Worm (Caenorhabditis elegans) whole organism, L2 larva: ENCODE data around the gene C16C8.14.

Source experiments
- C34F6.9 ChIP-seq: fragments of 150-350 bp; optimal IDR thresholded peaks from 2 replicates; lab custom pipeline; 2014; ENCODE audit warnings: missing biosample characterization, missing genetic modification characterization
- F13H6.1 ChIP-seq: sonication (generic microtip); optimal IDR thresholded peaks from 2 replicates; lab custom pipeline; 2016; ENCODE audit warnings: missing genetic modification characterization, missing compliant biosample characterization
- R02D3.7 ChIP-seq: fragments of 150-350 bp; optimal IDR thresholded peaks from 2 replicates; lab custom pipeline; 2014; ENCODE audit warnings: missing biosample characterization, missing genetic modification characterization
- Y55F3AM.14 ChIP-seq: fragments of 200-800 bp; sonication (Bioruptor generic); optimal IDR thresholded peaks from 2 replicates; lab custom pipeline; 2018; ENCODE audit warnings: mild to moderate bottlenecking, missing genetic modification characterization, missing compliant biosample characterization
- alr-1 ChIP-seq: fragments of 150-350 bp; optimal IDR thresholded peaks from 2 replicates; lab custom pipeline; 2014; ENCODE audit warnings: missing biosample characterization, missing genetic modification characterization
- ama-1 ChIP-seq: fragments of 150-350 bp; optimal IDR thresholded peaks from 2 replicates; lab custom pipeline; 2018; ENCODE audit warnings: inconsistent platforms
- blmp-1 ChIP-seq: sonication (generic microtip); optimal IDR thresholded peaks from 2 replicates; lab custom pipeline; 2017; ENCODE audit warnings: missing genetic modification characterization, mild to moderate bottlenecking, missing compliant biosample characterization, antibody characterized with exemption, moderate library complexity; ENCODE audit not compliant: insufficient read depth
- ceh-16 ChIP-seq: fragments of 150-350 bp; optimal IDR thresholded peaks from 2 replicates; lab custom pipeline; 2014; ENCODE audit warnings: missing biosample characterization, missing genetic modification characterization
- crh-2 ChIP-seq: sonication (generic microtip); optimal IDR thresholded peaks from 2 replicates; lab custom pipeline; 2017; ENCODE audit warnings: missing biosample characterization, missing genetic modification characterization
- egl-27 ChIP-seq: sonication (generic microtip); optimal IDR thresholded peaks from 3 replicates; lab custom pipeline; 2017; ENCODE audit warnings: missing biosample characterization, missing genetic modification reagents, missing genetic modification characterization
- lin-11 ChIP-seq: fragments of 150-350 bp; sonication (generic microtip); optimal IDR thresholded peaks from 2 replicates; lab custom pipeline; 2014; ENCODE audit warnings: missing biosample characterization, missing genetic modification characterization, inconsistent platforms, mixed read lengths
- lin-13 ChIP-seq: fragments of 150-350 bp; optimal IDR thresholded peaks from 2 replicates; lab custom pipeline; 2014; ENCODE audit warnings: missing biosample characterization, missing genetic modification reagents, missing genetic modification characterization
- lin-39 ChIP-seq: fragments of 150-350 bp; optimal IDR thresholded peaks from 2 replicates; lab custom pipeline; 2014; ENCODE audit warnings: missing biosample characterization, missing genetic modification reagents, missing genetic modification characterization
- lsy-2 ChIP-seq, 2 experiments: fragments of 150-350 bp in 1 of 2; sonication (generic microtip) in 1 of 2; optimal IDR thresholded peaks; 2 replicates each; lab custom pipeline; 2014 to 2017; ENCODE audit warnings: missing biosample characterization in 2 of 2, missing genetic modification characterization in 2 of 2
- mab-5 ChIP-seq: fragments of 150-350 bp; optimal IDR thresholded peaks from 2 replicates; lab custom pipeline; 2014; ENCODE audit warnings: missing biosample characterization, missing genetic modification characterization
- mbf-1 ChIP-seq: sonication (generic microtip); optimal IDR thresholded peaks from 2 replicates; lab custom pipeline; 2017; ENCODE audit warnings: missing biosample characterization, missing genetic modification characterization
- mdl-1 ChIP-seq, 2 experiments: fragments of 150-350 bp in 1 of 2; sonication (generic microtip) in 1 of 2; optimal IDR thresholded peaks; 2 replicates each; lab custom pipeline; 2017; ENCODE audit warnings: missing biosample characterization in 2 of 2, missing genetic modification characterization in 2 of 2
- nhr-10 ChIP-seq: sonication (generic microtip); optimal IDR thresholded peaks from 2 replicates; lab custom pipeline; 2017; ENCODE audit warnings: missing biosample characterization, missing genetic modification characterization
- nhr-21 ChIP-seq: fragments of 150-350 bp; optimal IDR thresholded peaks from 2 replicates; lab custom pipeline; 2014; ENCODE audit warnings: missing biosample characterization, missing genetic modification characterization
- nhr-23 ChIP-seq: fragments of 150-350 bp; optimal IDR thresholded peaks from 2 replicates; lab custom pipeline; 2014; ENCODE audit warnings: missing biosample characterization, missing genetic modification reagents, missing genetic modification characterization
- nhr-237 ChIP-seq: fragments of 150-350 bp; optimal IDR thresholded peaks from 2 replicates; lab custom pipeline; 2014; ENCODE audit warnings: missing biosample characterization, missing genetic modification characterization
- peb-1 ChIP-seq: fragments of 150-350 bp; optimal IDR thresholded peaks from 2 replicates; lab custom pipeline; 2014; ENCODE audit warnings: missing biosample characterization, missing genetic modification characterization
- sma-3 ChIP-seq: sonication (generic microtip); optimal IDR thresholded peaks from 2 replicates; lab custom pipeline; 2016; ENCODE audit warnings: missing genetic modification reagents, missing genetic modification characterization, missing compliant biosample characterization
- sma-9 ChIP-seq, 2 experiments: fragments of 150-350 bp in 1 of 2; sonication (generic microtip) in 1 of 2; optimal IDR thresholded peaks; 2 replicates each; lab custom pipeline; 2014 to 2016; ENCODE audit warnings: missing genetic modification characterization in 2 of 2, mild to moderate bottlenecking in 1 of 2, missing biosample characterization in 1 of 2, missing compliant biosample characterization in 1 of 2, missing genetic modification reagents in 1 of 2, moderate library complexity in 1 of 2
- snpc-4 ChIP-seq: fragments of 150-350 bp; optimal IDR thresholded peaks from 2 replicates; lab custom pipeline; 2014; ENCODE audit warnings: missing biosample characterization, missing genetic modification characterization
- unc-39 ChIP-seq: fragments of 150-350 bp; optimal IDR thresholded peaks from 2 replicates; lab custom pipeline; 2014; ENCODE audit warnings: missing biosample characterization, missing genetic modification characterization
- unc-55 ChIP-seq: fragments of 150-350 bp; sonication (generic microtip); optimal IDR thresholded peaks from 3 replicates; lab custom pipeline; 2014; ENCODE audit warnings: missing biosample characterization, missing genetic modification reagents, missing genetic modification characterization
- unc-62 ChIP-seq: fragments of 150-350 bp; optimal IDR thresholded peaks from 2 replicates; lab custom pipeline; 2014; ENCODE audit warnings: missing biosample characterization, missing genetic modification reagents, missing genetic modification characterization
- zag-1 ChIP-seq: fragments of 150-350 bp; optimal IDR thresholded peaks from 2 replicates; lab custom pipeline; 2014; ENCODE audit warnings: missing biosample characterization, missing genetic modification characterization
- ztf-1 ChIP-seq: fragments of 200-800 bp; sonication (Bioruptor generic); conservative IDR thresholded peaks from 2 replicates; pipeline ENCODE4 v1.3.6; 2022; ENCODE audit warnings: missing genetic modification characterization, missing compliant biosample characterization
- ztf-4 ChIP-seq: fragments of 150-350 bp; optimal IDR thresholded peaks from 2 replicates; lab custom pipeline; 2014; ENCODE audit warnings: missing biosample characterization, missing genetic modification characterization

Gene C16C8.14

DNA sequence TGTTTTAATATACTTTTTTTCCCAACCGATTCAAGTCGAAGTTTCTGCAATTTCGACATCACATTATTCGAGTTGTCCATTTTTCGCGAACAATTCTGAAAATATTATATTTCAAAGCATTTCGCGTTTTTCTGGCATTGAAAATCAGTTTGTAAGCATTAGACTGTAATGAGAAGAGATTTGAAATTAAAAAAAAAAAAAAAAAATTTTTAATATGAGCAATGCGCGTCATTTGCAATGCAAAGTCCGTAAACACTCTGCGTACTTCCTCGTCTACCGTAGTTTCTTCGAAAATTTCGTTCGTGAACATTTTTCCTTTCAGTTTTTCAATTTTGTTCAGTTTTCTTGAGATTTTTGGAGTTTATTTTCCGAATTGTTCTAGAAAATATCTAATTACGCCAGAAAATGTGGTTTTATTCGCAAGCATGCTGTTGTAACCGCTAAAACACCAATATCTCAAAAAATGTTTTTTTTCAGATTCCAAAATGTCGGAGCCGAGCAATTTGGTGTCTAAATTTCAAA lies 4.3 kb upstream of the C16C8.14 start, which contains the start of the genes C16C8.5 and C16C8.16:
Gene C16C8.5, minus strand, starts transcription at position 101 of the 522 bp plus-strand sequence.
Gene C16C8.16, plus strand, starts transcription at position 472 of the 522 bp plus-strand sequence.
- TF ChIP-seq lin-39 (tag; lab: Kevin White, UChicago): no peak
- no peak for TF ChIP-seq ztf-4 (tag; lab: Kevin White, UChicago)
- no peak for TF ChIP-seq sma-9 (GFP tag; optimal IDR thresholded peaks at IDR 0.05; lab: Kevin White, UChicago)
- TF ChIP-seq sma-9 (tag; optimal IDR thresholded peaks at IDR 0.05; lab: Kevin White, UChicago): no peak
- TF ChIP-seq mdl-1 (tag; optimal IDR thresholded peaks at IDR 0.05; lab: Kevin White, UChicago): no peak
- no peak for TF ChIP-seq peb-1 (tag; lab: Kevin White, UChicago)
- TF ChIP-seq zag-1 (tag; lab: Kevin White, UChicago): no peak
- no peak for TF ChIP-seq alr-1 (tag; lab: Kevin White, UChicago)
- TF ChIP-seq mab-5 (tag; lab: Kevin White, UChicago): no peak
- TF ChIP-seq mbf-1 (tag; lab: Kevin White, UChicago): no peak
- no peak for TF ChIP-seq C34F6.9 (tag; lab: Kevin White, UChicago)
- no peak for TF ChIP-seq ceh-16 (tag; lab: Kevin White, UChicago)
- TF ChIP-seq unc-62 (GFP tag; lab: Kevin White, UChicago): no peak
- no peak for TF ChIP-seq unc-55 (GFP tag; lab: Kevin White, UChicago)
- no peak for TF ChIP-seq sma-3 (GFP tag; lab: Kevin White, UChicago)
- TF ChIP-seq snpc-4 (tag; lab: Kevin White, UChicago): no peak
- TF ChIP-seq lsy-2 (tag; optimal IDR thresholded peaks at IDR 0.05; lab: Kevin White, UChicago): no peak

DNA sequence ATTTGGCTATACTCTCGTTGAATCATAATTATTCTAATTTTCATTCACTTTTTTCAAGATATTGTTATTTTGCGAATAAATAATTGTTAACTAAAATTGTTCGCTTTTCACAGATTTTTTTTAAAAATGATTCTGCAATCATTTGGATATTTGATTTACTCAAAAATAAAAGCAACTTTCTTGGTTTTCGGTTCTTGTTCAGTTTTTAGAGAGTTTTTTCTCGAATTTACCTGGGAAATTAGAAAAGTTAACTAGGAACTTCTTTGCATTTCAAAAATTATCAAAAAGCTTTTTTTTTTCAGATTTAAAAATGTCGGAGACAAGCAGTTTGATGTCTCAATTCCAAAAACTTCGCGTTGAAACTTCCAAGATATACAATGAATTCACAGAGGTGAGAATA lies 3.0 kb upstream of the C16C8.14 start, which contains the start of the genes C16C8.20 and gldi-6:
Gene C16C8.20, plus strand, starts transcription at position 301 of the 400 bp plus-strand sequence.
Gene gldi-6, plus strand, starts transcription at position 301 of the 400 bp plus-strand sequence.
- TF ChIP-seq lsy-2 (tag; optimal IDR thresholded peaks at IDR 0.05; lab: Kevin White, UChicago): no peak
- TF ChIP-seq Y55F3AM.14 (GFP tag; lab: Kevin White, UChicago): no peak
- no peak for TF ChIP-seq F13H6.1
- TF ChIP-seq ztf-1 (GFP tag; lab: Robert Waterston, UW): no peak
- TF ChIP-seq, all 48 proteins: peak for 0

DNA sequence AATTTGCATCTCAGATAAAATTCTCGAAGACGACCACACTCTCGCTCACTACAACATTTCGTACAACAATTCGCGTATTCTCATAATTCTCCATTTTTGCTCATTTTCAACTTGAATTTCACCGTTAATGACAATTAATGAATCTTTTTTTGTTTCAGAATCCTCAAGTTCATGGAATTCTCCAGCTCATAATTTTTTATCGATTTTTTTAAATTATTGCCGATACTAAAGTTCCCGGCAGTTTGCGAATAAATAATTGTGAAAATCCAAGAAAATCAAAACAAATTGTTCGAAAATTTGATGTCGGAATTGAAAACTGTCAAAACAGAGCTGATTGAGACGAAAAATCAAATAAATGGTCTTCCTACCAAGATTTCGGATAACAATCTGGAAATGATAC lies 1.7 kb upstream of the C16C8.14 start, which contains the start of gene C16C8.21:
Gene C16C8.21, plus strand, starts transcription at position 301 of the 400 bp plus-strand sequence.
- TF ChIP-seq unc-62 (GFP tag; lab: Kevin White, UChicago) (no peak), sma-3 (GFP tag; lab: Kevin White, UChicago) (no peak), unc-39 (no peak), R02D3.7 (tag; lab: Kevin White, UChicago) (no peak), nhr-10 (tag; lab: Kevin White, UChicago) (no peak), nhr-23 (tag; lab: Kevin White, UChicago) (no peak), lin-11 (no peak), mbf-1 (tag; lab: Kevin White, UChicago) (no peak), nhr-237 (tag; lab: Kevin White, UChicago) (no peak), sma-9 (GFP tag; optimal IDR thresholded peaks at IDR 0.05; lab: Kevin White, UChicago) (no peak), sma-9 (tag; optimal IDR thresholded peaks at IDR 0.05; lab: Kevin White, UChicago) (no peak), lsy-2 (tag; optimal IDR thresholded peaks at IDR 0.05; lab: Kevin White, UChicago) (no peak), C34F6.9 (tag; lab: Kevin White, UChicago) (no peak), ama-1 (lab: Kevin White, UChicago) (no peak)

DNA sequence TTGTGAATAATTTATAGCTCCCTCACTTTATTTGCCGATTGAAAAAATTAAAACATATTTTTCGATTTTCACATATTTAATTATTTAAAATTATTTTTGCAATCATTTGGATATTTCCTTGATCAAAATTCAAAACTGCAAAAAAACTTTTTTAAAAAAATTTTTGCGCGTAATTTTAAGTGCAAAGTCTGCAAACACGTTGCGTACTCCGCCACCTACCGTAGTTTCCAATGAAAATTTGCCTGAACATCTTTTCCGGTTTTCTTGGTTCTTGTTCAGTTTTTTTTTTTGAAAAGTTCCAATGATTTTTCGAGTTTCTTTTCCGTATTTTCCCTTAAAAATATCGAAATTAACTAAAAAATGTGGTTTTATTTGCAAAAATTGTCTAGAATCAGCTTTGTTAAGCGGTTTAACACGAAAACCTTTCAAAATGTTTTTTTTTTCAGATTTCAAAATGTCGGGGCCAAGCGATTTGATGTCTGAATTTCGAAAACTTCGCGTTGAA lies 786 bp upstream of the C16C8.14 start, which contains the start of gene C16C8.25:
Gene C16C8.25, plus strand, starts transcription at position 455 of the 505 bp plus-strand sequence.
- TF ChIP-seq lin-13 (GFP tag; lab: Kevin White, UChicago) (no peak), nhr-237 (tag; lab: Kevin White, UChicago) (no peak), nhr-10 (tag; lab: Kevin White, UChicago) (no peak), ceh-16 (tag; lab: Kevin White, UChicago) (no peak), mab-5 (tag; lab: Kevin White, UChicago) (no peak), crh-2 (tag; lab: Kevin White, UChicago) (no peak), mdl-1 (tag; optimal IDR thresholded peaks at IDR 0.05; lab: Kevin White, UChicago) (no peak), alr-1 (tag; lab: Kevin White, UChicago) (no peak), peb-1 (tag; lab: Kevin White, UChicago) (no peak), blmp-1 (no peak), snpc-4 (tag; lab: Kevin White, UChicago) (no peak), egl-27 (tag; lab: Kevin White, UChicago) (no peak), nhr-21 (tag; lab: Kevin White, UChicago) (no peak), unc-62 (GFP tag; lab: Kevin White, UChicago) (no peak)
